Worm (Caenorhabditis elegans): ENCODE measurements around the gene scl-23.
A peak's percentile ranks its signal among the peaks of the same experiment; 100 is the strongest.

The scl-23 gene

DNA sequence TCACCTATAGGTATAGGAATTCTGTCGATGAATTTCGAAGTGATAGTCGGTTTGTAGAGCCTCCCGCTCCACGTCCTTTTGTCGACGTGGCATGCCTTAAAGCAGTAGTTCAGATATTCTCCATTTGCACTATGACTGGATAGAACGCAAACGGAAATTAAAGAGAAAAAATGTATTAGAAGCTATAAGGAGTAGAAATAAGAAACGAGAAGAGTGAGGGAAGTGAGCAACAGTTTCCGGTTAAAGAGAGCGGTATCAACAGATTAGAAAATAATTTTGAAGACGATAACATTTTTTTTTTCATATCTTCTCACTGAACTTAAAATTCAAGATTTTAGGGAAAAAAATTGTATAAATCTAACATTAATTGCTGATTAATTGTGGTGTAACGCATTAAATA lies 36.4 kb downstream of the scl-23 start, which contains the start of gene T05C7.4:
TSS of gene T05C7.4 (minus strand) at position 101 of the 400 bp plus-strand sequence.
- TF ChIP-seq npax-4 (tag; optimal IDR thresholded peaks at IDR 0.05) = no peak
- TF ChIP-seq ceh-9 (tag; optimal IDR thresholded peaks at IDR 0.05) = no peak
- TF ChIP-seq ttx-3 (tag; optimal IDR thresholded peaks at IDR 0.05) = no peak

DNA sequence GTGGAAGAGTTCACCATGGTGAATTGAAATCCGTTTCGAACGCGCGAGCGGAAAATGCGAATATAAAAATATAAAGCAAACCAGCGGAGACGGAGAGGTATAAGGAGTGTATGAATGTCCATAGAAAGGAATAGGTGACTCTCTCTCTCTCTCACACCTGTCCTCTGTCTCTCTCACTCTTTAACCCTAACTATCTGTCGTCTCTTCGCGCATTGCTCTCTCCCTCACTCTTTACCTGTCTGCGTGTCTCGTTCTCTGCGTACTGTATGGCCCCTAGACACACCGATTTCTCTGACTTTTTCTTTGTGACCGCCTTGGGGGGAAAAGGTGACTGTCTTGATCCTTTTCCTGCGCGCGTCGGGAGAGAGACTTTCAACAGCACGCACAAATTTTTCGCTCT lies 38.7 kb downstream of the scl-23 start:
- TF ChIP-seq pha-2 (tag; optimal IDR thresholded peaks at IDR 0.05) (no peak), ceh-24 (tag; optimal IDR thresholded peaks at IDR 0.05) (no peak), hlh-13 (GFP tag; optimal IDR thresholded peaks at IDR 0.05) (no peak), odd-2 (tag; optimal IDR thresholded peaks at IDR 0.05) (no peak), K02D7.2 (tag; optimal IDR thresholded peaks at IDR 0.05) (no peak), ahr-1 (tag; optimal IDR thresholded peaks at IDR 0.05) (no peak), npax-4 (tag; optimal IDR thresholded peaks at IDR 0.05) (no peak), elt-4 (tag; optimal IDR thresholded peaks at IDR 0.05) (no peak), ceh-6 (GFP tag; optimal IDR thresholded peaks at IDR 0.05) (no peak), ceh-30 (tag; optimal IDR thresholded peaks at IDR 0.05) (no peak), ceh-18 (tag; optimal IDR thresholded peaks at IDR 0.05) (peak; percentile 13), madf-2 (tag; optimal IDR thresholded peaks at IDR 0.05) (no peak), lim-6 (tag; optimal IDR thresholded peaks at IDR 0.05) (no peak), ref-2 (tag; optimal IDR thresholded peaks at IDR 0.05) (peak; percentile 76), ceh-31 (tag; optimal IDR thresholded peaks at IDR 0.05) (peak; percentile 53), ets-4 (tag; optimal IDR thresholded peaks at IDR 0.05) (no peak), fkh-6 (tag; optimal IDR thresholded peaks at IDR 0.05) (no peak), ceh-22 (tag; optimal IDR thresholded peaks at IDR 0.05) (no peak), pros-1 (tag; optimal IDR thresholded peaks at IDR 0.05) (peak; percentile 37), C38D4.7 (GFP tag; optimal IDR thresholded peaks at IDR 0.05) (no peak), ceh-2 (tag; optimal IDR thresholded peaks at IDR 0.05) (peak; percentile 9), ama-1 (optimal IDR thresholded peaks at IDR 0.05) (peak; percentile 7), dve-1 (tag; optimal IDR thresholded peaks at IDR 0.05) (peak; percentile 59), fkh-10 (GFP tag; optimal IDR thresholded peaks at IDR 0.05) (no peak), elt-2 (tag; optimal IDR thresholded peaks at IDR 0.05) (peak; percentile 2), tbx-2 (tag; optimal IDR thresholded peaks at IDR 0.05) (peak; percentile 32), F13H6.1 (tag; optimal IDR thresholded peaks at IDR 0.05) (no peak), ztf-16 (tag; optimal IDR thresholded peaks at IDR 0.05) (no peak), pqm-1 (tag; optimal IDR thresholded peaks at IDR 0.05) (no peak), lin-11 (tag; optimal IDR thresholded peaks at IDR 0.05) (no peak), che-1 (tag; optimal IDR thresholded peaks at IDR 0.05) (no peak), ceh-45 (GFP tag; IDR thresholded peaks at IDR 0.05) (no peak), ceh-34 (tag; optimal IDR thresholded peaks at IDR 0.05) (no peak), nfya-1 (tag; optimal IDR thresholded peaks at IDR 0.05) (peak; percentile 60), ceh-48 (tag; optimal IDR thresholded peaks at IDR 0.05) (no peak)

ce11 chrIV:48780-49179 lies 41.1 kb downstream of the scl-23 start, which contains the start of gene frm-5.1:
Gene frm-5.1, minus strand, starts transcription at chrIV:48880.
- TF ChIP-seq syd-9 (tag; optimal IDR thresholded peaks at IDR 0.05) (no peak), T23F11.4 (GFP tag; optimal IDR thresholded peaks at IDR 0.05) (no peak), hlh-8 (tag; optimal IDR thresholded peaks at IDR 0.05) (no peak), lim-6 (tag; optimal IDR thresholded peaks at IDR 0.05) (no peak), hlh-15 (tag; optimal IDR thresholded peaks at IDR 0.05) (no peak), odd-2 (tag; optimal IDR thresholded peaks at IDR 0.05) (no peak), sox-4 (tag; optimal IDR thresholded peaks at IDR 0.05) (no peak), pha-4 (tag; optimal IDR thresholded peaks at IDR 0.05) (no peak), elt-2 (tag; optimal IDR thresholded peaks at IDR 0.05) (no peak), madf-2 (tag; optimal IDR thresholded peaks at IDR 0.05) (no peak), tbx-7 (tag; optimal IDR thresholded peaks at IDR 0.05) (no peak), ceh-48 (tag; optimal IDR thresholded peaks at IDR 0.05) (no peak), zip-5 (tag; optimal IDR thresholded peaks at IDR 0.05) (no peak), unc-42 (tag; optimal IDR thresholded peaks at IDR 0.05) (no peak), nhr-11 (tag; optimal IDR thresholded peaks at IDR 0.05) (no peak), sox-2 (GFP tag; IDR thresholded peaks at IDR 0.05) (no peak), rnt-1 (tag; optimal IDR thresholded peaks at IDR 0.05) (no peak), F13H6.1 (tag; optimal IDR thresholded peaks at IDR 0.05) (no peak)

Measured in whole organism, late embryonic.